Fruit fly (Drosophila melanogaster): ENCODE results near the gene CG9114.

The CG9114 gene

DNA sequence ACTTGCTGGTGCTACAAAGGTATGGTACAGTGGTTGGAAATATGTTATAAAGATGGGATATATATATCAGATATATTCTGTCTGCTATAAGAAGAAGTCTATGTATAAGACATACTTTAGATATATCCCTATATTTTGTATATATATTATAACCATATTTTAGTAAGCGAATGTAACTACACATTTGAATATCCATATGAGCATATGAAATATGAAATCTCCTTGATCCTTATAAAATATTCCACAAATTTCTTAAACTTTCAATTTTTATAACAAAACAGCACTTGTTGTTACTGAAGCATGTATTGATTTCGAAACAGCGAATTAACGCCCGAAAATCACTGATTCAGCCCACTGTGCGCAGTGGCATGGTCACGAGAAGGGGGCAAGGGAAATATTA, 31.5 kb upstream of the CG9114 start:
- TF ChIP-seq Ets21C (GFP tag; optimal IDR thresholded peaks at IDR 0.05) (no peak), fd59A (GFP tag; optimal IDR thresholded peaks at IDR 0.05) (no peak), acj6 (GFP tag; optimal IDR thresholded peaks at IDR 0.05) (peak; percentile 47), Eip78C (GFP tag) (no peak), eg (GFP tag; IDR thresholded peaks at IDR 0.05) (no peak), Met (GFP tag; optimal IDR thresholded peaks at IDR 0.05) (no peak), svp (GFP tag) (peak; percentile 55), Eip93F (GFP tag; optimal IDR thresholded peaks at IDR 0.05) (no peak), dac (GFP tag; optimal IDR thresholded peaks at IDR 0.05) (no peak), CG6163 (GFP tag; IDR thresholded peaks at IDR 0.05) (no peak), Hr38 (GFP tag; optimal IDR thresholded peaks at IDR 0.05) (no peak), CG6792 (GFP tag; optimal IDR thresholded peaks at IDR 0.05) (no peak), CG10669 (GFP tag; optimal IDR thresholded peaks at IDR 0.05) (peak; percentile 4), OdsH (GFP tag; optimal IDR thresholded peaks at IDR 0.05) (no peak), achi (GFP tag; optimal IDR thresholded peaks at IDR 0.05) (no peak)

DNA sequence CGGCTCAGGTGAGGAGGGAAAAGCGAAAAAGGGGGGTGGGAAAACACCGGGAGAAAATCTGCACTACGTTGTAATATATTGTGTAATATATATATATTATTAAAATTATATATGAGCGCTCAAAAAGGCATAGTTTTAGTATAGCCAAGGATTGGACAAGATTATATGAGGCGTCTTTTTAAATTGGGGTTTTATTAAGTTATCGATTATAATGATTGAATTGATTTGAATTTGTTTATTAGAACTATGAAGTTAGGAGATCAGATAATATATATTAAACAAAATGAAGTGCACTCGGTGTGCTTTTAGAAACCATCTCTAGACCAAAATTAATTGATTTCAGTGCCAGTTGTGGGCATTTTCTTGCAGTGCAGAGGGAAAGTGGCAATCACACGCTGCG, 30.7 kb upstream of the CG9114 start:
- TF ChIP-seq Eip78C (GFP tag): peak; percentile 21
- TF ChIP-seq CG15336 (GFP tag; IDR thresholded peaks at IDR 0.05): no peak
- no peak for TF ChIP-seq CG1621 (tag; optimal IDR thresholded peaks at IDR 0.05)
- peak; percentile 20 for TF ChIP-seq CG3032 (tag; optimal IDR thresholded peaks at IDR 0.05)
- peak; percentile 12 for TF ChIP-seq CG3919 (GFP tag; optimal IDR thresholded peaks at IDR 0.05)
- TF ChIP-seq CG6792 (GFP tag; optimal IDR thresholded peaks at IDR 0.05): no peak
- TF ChIP-seq CG6854 (GFP tag; optimal IDR thresholded peaks at IDR 0.05): no peak
- no peak for TF ChIP-seq pdm3 (GFP tag; optimal IDR thresholded peaks at IDR 0.05)
- peak in 1 of 2 experiments; percentile 20 for TF ChIP-seq ss (GFP tag; optimal IDR thresholded peaks at IDR 0.05)
- peak; percentile 27 for TF ChIP-seq acj6 (GFP tag; optimal IDR thresholded peaks at IDR 0.05)

DNA sequence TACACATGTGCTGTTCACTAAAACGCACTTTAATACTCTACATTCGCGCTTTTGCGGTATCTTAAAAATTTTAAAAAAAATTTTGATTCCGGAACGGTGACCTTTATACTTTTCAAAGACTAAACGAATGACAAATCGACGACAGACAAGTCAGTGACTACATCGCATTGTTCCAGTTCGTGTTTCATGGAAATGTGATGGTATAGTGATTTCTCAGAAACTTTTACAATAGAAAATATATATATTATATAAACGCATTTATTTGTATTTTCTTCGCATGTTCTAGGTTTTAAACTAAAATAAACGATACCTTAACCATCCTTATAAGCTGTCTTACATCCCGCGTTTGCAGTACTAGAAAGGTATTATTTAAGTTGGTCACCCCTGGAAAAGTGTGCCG, 28.0 kb upstream of the CG9114 start, which contains the start of gene Pp1-13C:
TSS of gene Pp1-13C (minus strand) at position 101 of the 400 bp plus-strand sequence.
- no peak for TF ChIP-seq Eip93F (GFP tag; optimal IDR thresholded peaks at IDR 0.05)
- no peak for TF ChIP-seq CG6854 (GFP tag; optimal IDR thresholded peaks at IDR 0.05)
- TF ChIP-seq fd85E (GFP tag; optimal IDR thresholded peaks at IDR 0.05): no peak
- no peak for TF ChIP-seq CG7368 (GFP tag; optimal IDR thresholded peaks at IDR 0.05)
- no peak for TF ChIP-seq Sox14 (GFP tag; optimal IDR thresholded peaks at IDR 0.05)
- TF ChIP-seq svp (GFP tag): no peak
- TF ChIP-seq acj6 (GFP tag; optimal IDR thresholded peaks at IDR 0.05): no peak
- no peak for TF ChIP-seq topi (GFP tag; optimal IDR thresholded peaks at IDR 0.05)
- no peak for TF ChIP-seq Met (GFP tag; optimal IDR thresholded peaks at IDR 0.05)

DNA sequence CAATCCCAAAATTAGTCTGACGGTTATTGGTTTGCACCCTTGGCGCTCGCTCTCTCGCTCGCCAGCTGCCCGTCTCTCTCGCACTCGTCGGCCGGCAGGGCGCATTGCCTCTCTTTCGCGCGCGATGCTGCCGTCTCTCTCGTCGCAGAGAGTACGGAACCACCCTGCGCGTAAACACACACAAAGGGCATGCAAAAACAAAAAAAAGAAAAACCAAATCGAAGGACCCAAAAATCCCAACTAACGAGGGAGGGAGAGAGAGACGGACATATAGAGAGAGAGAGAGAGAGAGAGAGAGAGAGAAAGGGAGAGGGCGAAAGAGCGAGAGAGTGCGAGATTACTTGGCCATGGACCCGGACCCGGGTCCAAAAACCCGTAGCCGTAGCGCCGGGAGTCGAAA, 23.5 kb upstream of the CG9114 start:
- TF ChIP-seq fkh (GFP tag; optimal IDR thresholded peaks at IDR 0.05): no peak

dm6 chrX:15353654-15354053, 20.7 kb upstream of the CG9114 start:
- TF ChIP-seq CG6163 (GFP tag; IDR thresholded peaks at IDR 0.05): no peak
- TF ChIP-seq topi (GFP tag; optimal IDR thresholded peaks at IDR 0.05): no peak
- TF ChIP-seq Sox102F (GFP tag; optimal IDR thresholded peaks at IDR 0.05): no peak
- TF ChIP-seq pdm3 (GFP tag; optimal IDR thresholded peaks at IDR 0.05): no peak
- TF ChIP-seq CG7368 (GFP tag; optimal IDR thresholded peaks at IDR 0.05): no peak
- no peak for TF ChIP-seq OdsH (GFP tag; optimal IDR thresholded peaks at IDR 0.05)
- no peak for TF ChIP-seq Sox14 (GFP tag; optimal IDR thresholded peaks at IDR 0.05)
- no peak for TF ChIP-seq Hr39 (GFP tag; optimal IDR thresholded peaks at IDR 0.05)
- TF ChIP-seq Sox15 (GFP tag; optimal IDR thresholded peaks at IDR 0.05): no peak
- TF ChIP-seq CG8632 (GFP tag; optimal IDR thresholded peaks at IDR 0.05): no peak
- no peak for TF ChIP-seq dac (GFP tag; optimal IDR thresholded peaks at IDR 0.05)
- no peak for TF ChIP-seq Eip75B (GFP tag; optimal IDR thresholded peaks at IDR 0.05)
- TF ChIP-seq svp (GFP tag): no peak

DNA sequence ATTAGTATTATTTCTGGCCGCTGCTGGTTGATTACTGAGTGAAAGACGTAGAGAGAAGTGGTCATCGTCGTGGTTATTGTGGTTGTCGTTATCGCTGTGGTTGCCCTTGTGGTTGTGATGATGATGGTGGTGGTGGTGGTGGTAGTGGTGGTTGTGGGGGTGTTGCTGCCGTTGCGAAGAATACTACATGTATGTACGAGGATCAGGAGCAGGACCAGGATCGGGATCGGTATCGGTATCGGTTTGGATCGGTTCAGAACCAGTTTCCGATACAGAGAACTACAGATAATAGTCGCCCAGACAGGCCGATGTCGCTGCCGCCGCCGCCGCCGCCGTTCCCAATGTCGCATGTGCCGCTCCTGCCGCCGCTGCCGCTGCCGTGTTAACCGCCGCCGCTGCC, 19.7 kb upstream of the CG9114 start:
- no peak for TF ChIP-seq CG16779 (tag; optimal IDR thresholded peaks at IDR 0.05)
- TF ChIP-seq svp (GFP tag): no peak
- TF ChIP-seq CG6808 (GFP tag; optimal IDR thresholded peaks at IDR 0.05): no peak
- no peak for TF ChIP-seq CG32006 (GFP tag; optimal IDR thresholded peaks at IDR 0.05)
- no peak for TF ChIP-seq net (GFP tag; optimal IDR thresholded peaks at IDR 0.05)
- TF ChIP-seq CG8632 (GFP tag; optimal IDR thresholded peaks at IDR 0.05): no peak
- no peak for TF ChIP-seq spab (GFP tag; optimal IDR thresholded peaks at IDR 0.05)
- no peak for TF ChIP-seq achi (GFP tag; optimal IDR thresholded peaks at IDR 0.05)
- TF ChIP-seq CG3032 (tag; optimal IDR thresholded peaks at IDR 0.05): no peak
- no peak for TF ChIP-seq CG6276 (GFP tag; optimal IDR thresholded peaks at IDR 0.05)
- no peak for TF ChIP-seq CG6792 (GFP tag; optimal IDR thresholded peaks at IDR 0.05)
- no peak for TF ChIP-seq fkh (GFP tag; optimal IDR thresholded peaks at IDR 0.05)
- no peak for TF ChIP-seq Ets21C (GFP tag; optimal IDR thresholded peaks at IDR 0.05)
- TF ChIP-seq CG10669 (GFP tag; optimal IDR thresholded peaks at IDR 0.05): no peak

Data from whole organism, prepupa.